Worm (Caenorhabditis elegans): ENCODE results near the gene T12D8.9.

The T12D8.9 gene

ce11 chrIII:13616793-13617192 is at the start of gene T12D8.9:
Gene T12D8.9, plus strand, starts transcription at chrIII:13617104.
- no peak for TF ChIP-seq unc-62 (GFP tag; optimal IDR thresholded peaks at IDR 0.05)

- no peak for TF ChIP-seq unc-62 (GFP tag; optimal IDR thresholded peaks at IDR 0.05)
These were observed 46.6 kb upstream of the T12D8.9 start, which contains the start of gene exc-12 for ce11 chrIII:13570347-13570746. Gene exc-12, minus strand, starts transcription at chrIII:13570447.

ce11 chrIII:13575610-13576232 is 41.2 kb upstream of the T12D8.9 start, which contains the start of gene osm-7:
Gene osm-7, plus strand, starts transcription at chrIII:13576182.
- TF ChIP-seq unc-62 (GFP tag; optimal IDR thresholded peaks at IDR 0.05), result no peak

- no peak for TF ChIP-seq unc-62 (GFP tag; optimal IDR thresholded peaks at IDR 0.05)
These were observed 36.8 kb upstream of the T12D8.9 start for ce11 chrIII:13580076-13580475.

ce11 chrIII:13580538-13580937 is 36.4 kb upstream of the T12D8.9 start, which contains the start of gene T05D4.5:
Gene T05D4.5, plus strand, starts transcription at chrIII:13580838.
- no peak for TF ChIP-seq unc-62 (GFP tag; optimal IDR thresholded peaks at IDR 0.05)

- TF ChIP-seq unc-62 (GFP tag; optimal IDR thresholded peaks at IDR 0.05), result no peak
These were observed 35.2 kb upstream of the T12D8.9 start for ce11 chrIII:13581727-13582126.

ce11 chrIII:13600254-13600653 is 16.6 kb upstream of the T12D8.9 start:
- no peak for TF ChIP-seq unc-62 (GFP tag; optimal IDR thresholded peaks at IDR 0.05)

ce11 chrIII:13604834-13605233 is 12.1 kb upstream of the T12D8.9 start:
- no peak for TF ChIP-seq unc-62 (GFP tag; optimal IDR thresholded peaks at IDR 0.05)

- no peak for TF ChIP-seq unc-62 (GFP tag; optimal IDR thresholded peaks at IDR 0.05)
These were observed 10.8 kb upstream of the T12D8.9 start, which contains the start of gene act-5 for ce11 chrIII:13606016-13606530. Gene act-5, minus strand, starts transcription at chrIII:13606066.

- TF ChIP-seq unc-62 (GFP tag; optimal IDR thresholded peaks at IDR 0.05), result no peak
These were observed 10.0 kb upstream of the T12D8.9 start for ce11 chrIII:13606865-13607264.

ce11 chrIII:13607833-13608232 is 9.1 kb upstream of the T12D8.9 start, which contains the start of gene shpk-1:
Gene shpk-1, plus strand, starts transcription at chrIII:13608020.
- TF ChIP-seq unc-62 (GFP tag; optimal IDR thresholded peaks at IDR 0.05), result no peak

ce11 chrIII:13614206-13614605 is 2.7 kb upstream of the T12D8.9 start:
- TF ChIP-seq unc-62 (GFP tag; optimal IDR thresholded peaks at IDR 0.05), result no peak

ce11 chrIII:13614751-13615150 is 2.2 kb upstream of the T12D8.9 start:
- no peak for TF ChIP-seq unc-62 (GFP tag; optimal IDR thresholded peaks at IDR 0.05)

- no peak for TF ChIP-seq unc-62 (GFP tag; optimal IDR thresholded peaks at IDR 0.05)
These were observed 1.4 kb upstream of the T12D8.9 start for ce11 chrIII:13615530-13615929.

ce11 chrIII:13621012-13621411 is 4.1 kb downstream of the T12D8.9 start:
- no peak for TF ChIP-seq unc-62 (GFP tag; optimal IDR thresholded peaks at IDR 0.05)

- no peak for TF ChIP-seq unc-62 (GFP tag; optimal IDR thresholded peaks at IDR 0.05)
These were observed 4.8 kb downstream of the T12D8.9 start for ce11 chrIII:13621717-13622116.

ce11 chrIII:13622268-13622667 is 5.4 kb downstream of the T12D8.9 start, which contains the start of gene hip-1:
Gene hip-1, minus strand, starts transcription at chrIII:13622492.
- TF ChIP-seq unc-62 (GFP tag; optimal IDR thresholded peaks at IDR 0.05), result no peak
